Fruit fly (Drosophila melanogaster) whole organism, embryonic: ENCODE measurements around the gene nmo.

Source experiments
- Ada2b ChIP-seq: fragments of 200-800 bp; sonication (Bioruptor generic); IDR thresholded peaks from 2 replicates; pipeline ENCODE4 v1.3.6; 2022; ENCODE audit warnings: missing biosample characterization, missing genetic modification characterization
- Asciz ChIP-seq: fragments of 200-800 bp; sonication (Bioruptor generic); optimal IDR thresholded peaks from 2 replicates; lab custom pipeline; 2017; ENCODE audit warnings: missing biosample characterization, mild to moderate bottlenecking, missing genetic modification characterization, missing genetic modification reagents
- Bgb ChIP-seq: fragments of 200-800 bp; sonication (Bioruptor generic); IDR thresholded peaks from 2 replicates; pipeline ENCODE4 v1.3.6; 2022; ENCODE audit warnings: missing biosample characterization, missing genetic modification characterization; ENCODE audit not compliant: partially characterized antibody
- CG11093 ChIP-seq: fragments of 200-800 bp; sonication (Bioruptor generic); IDR thresholded peaks from 3 replicates; pipeline ENCODE4 v1.3.6; 2022; ENCODE audit warnings: missing biosample characterization, missing genetic modification characterization
- CG14667 ChIP-seq: fragments of 200-800 bp; sonication (Bioruptor generic); IDR thresholded peaks from 2 replicates; pipeline ENCODE4 v1.3.6; 2022; ENCODE audit warnings: missing biosample characterization, missing genetic modification characterization
- CG14860 ChIP-seq: fragments of 200-800 bp; sonication (Bioruptor generic); IDR thresholded peaks from 3 replicates; pipeline ENCODE4 v1.3.6; 2022; ENCODE audit warnings: missing biosample characterization, missing genetic modification characterization; ENCODE audit not compliant: partially characterized antibody
- CG15073 ChIP-seq: fragments of 200-800 bp; sonication (Bioruptor generic); optimal IDR thresholded peaks from 2 replicates; lab custom pipeline; 2016; ENCODE audit warnings: missing biosample characterization, missing genetic modification characterization
- CG1602 ChIP-seq: fragments of 200-800 bp; sonication (Bioruptor generic); optimal IDR thresholded peaks from 3 replicates; lab custom pipeline; 2016; ENCODE audit warnings: missing biosample characterization, missing genetic modification characterization
- CG1832 ChIP-seq: fragments of 200-800 bp; sonication (Bioruptor generic); optimal IDR thresholded peaks from 2 replicates; lab custom pipeline; 2017; ENCODE audit warnings: missing biosample characterization, mild to moderate bottlenecking, missing genetic modification characterization, inconsistent platforms
- CG2889 ChIP-seq: fragments of 200-800 bp; sonication (Bioruptor generic); IDR thresholded peaks from 3 replicates; pipeline ENCODE4 v1.3.6; 2022; ENCODE audit warnings: missing biosample characterization, missing genetic modification characterization
- CG30020 ChIP-seq: fragments of 200-800 bp; optimal IDR thresholded peaks from 2 replicates; lab custom pipeline; 2019; ENCODE audit warnings: missing biosample characterization, mild to moderate bottlenecking, missing genetic modification characterization, moderate library complexity
- CG3163 ChIP-seq: fragments of 200-800 bp; sonication (Bioruptor generic); optimal IDR thresholded peaks from 3 replicates; lab custom pipeline; 2016; ENCODE audit warnings: missing biosample characterization, missing genetic modification characterization
- CG4617 ChIP-seq: fragments of 200-800 bp; sonication (Bioruptor generic); optimal IDR thresholded peaks from 3 replicates; lab custom pipeline; 2016; ENCODE audit warnings: missing biosample characterization, missing genetic modification characterization, borderline replicate concordance
- CG5245 ChIP-seq: fragments of 200-800 bp; sonication (Bioruptor generic); optimal IDR thresholded peaks from 3 replicates; lab custom pipeline; 2016; ENCODE audit warnings: missing biosample characterization, missing genetic modification characterization
- CG7271 ChIP-seq: fragments of 200-800 bp; sonication (Bioruptor generic); optimal IDR thresholded peaks from 2 replicates; lab custom pipeline; 2018; ENCODE audit warnings: missing biosample characterization, mild to moderate bottlenecking, missing genetic modification characterization, moderate library complexity
- CG8359 ChIP-seq: fragments of 200-800 bp; sonication (Bioruptor generic); optimal IDR thresholded peaks from 2 replicates; lab custom pipeline; 2017; ENCODE audit warnings: missing biosample characterization, mild to moderate bottlenecking, missing genetic modification characterization, borderline replicate concordance
- CoRest ChIP-seq: fragments of 200-800 bp; sonication (Bioruptor generic); optimal IDR thresholded peaks from 3 replicates; lab custom pipeline; 2018; ENCODE audit warnings: missing biosample characterization, mild to moderate bottlenecking, missing genetic modification characterization, moderate library complexity
- CrebB ChIP-seq: fragments of 200-800 bp; sonication (Bioruptor generic); optimal IDR thresholded peaks from 3 replicates; lab custom pipeline; 2018; ENCODE audit warnings: missing biosample characterization, mild to moderate bottlenecking, missing genetic modification characterization
- D ChIP-seq, 2 experiments: fragments of 200-800 bp in 1 of 2; fragments of >200 bp in 1 of 2; sonication (Bioruptor generic) in 1 of 2; optimal IDR thresholded peaks; 2 replicates in 1 of 2; 3 replicates in 1 of 2; lab custom pipeline; 2017; ENCODE audit warnings: mild to moderate bottlenecking in 1 of 2, missing biosample characterization in 1 of 2, missing genetic modification characterization in 1 of 2, missing genetic modification reagents in 1 of 2
- Dek ChIP-seq: fragments of 200-800 bp; sonication (Bioruptor generic); optimal IDR thresholded peaks from 3 replicates; lab custom pipeline; 2019; ENCODE audit warnings: missing biosample characterization, mild to moderate bottlenecking, missing genetic modification characterization, moderate library complexity
- Dip2 ChIP-seq: fragments of 200-800 bp; sonication (Bioruptor generic); IDR thresholded peaks from 2 replicates; pipeline ENCODE4 v1.3.6; 2022; ENCODE audit warnings: missing biosample characterization, missing genetic modification characterization
- Dip3 ChIP-seq: fragments of 200-800 bp; sonication (Bioruptor generic); optimal IDR thresholded peaks from 3 replicates; lab custom pipeline; 2016; ENCODE audit warnings: missing biosample characterization, missing genetic modification characterization
- Dll ChIP-seq: fragments of 200-800 bp; sonication (Bioruptor generic); IDR thresholded peaks from 4 replicates; pipeline ENCODE4 v1.3.6; 2022; ENCODE audit warnings: missing biosample characterization, missing genetic modification characterization; ENCODE audit not compliant: partially characterized antibody
- Doc3 ChIP-seq: fragments of 200-800 bp; sonication (Bioruptor generic); IDR thresholded peaks from 3 replicates; pipeline ENCODE4 v1.3.6; 2022; ENCODE audit warnings: missing biosample characterization, missing genetic modification characterization; ENCODE audit not compliant: partially characterized antibody
- Drgx ChIP-seq: fragments of 200-800 bp; sonication (Bioruptor generic); IDR thresholded peaks from 2 replicates; pipeline ENCODE4 v1.3.6; 2022; ENCODE audit warnings: missing biosample characterization, missing genetic modification characterization
- Meics ChIP-seq: fragments of 200-800 bp; sonication (Bioruptor generic); optimal IDR thresholded peaks from 2 replicates; lab custom pipeline; 2017; ENCODE audit warnings: missing biosample characterization, mild to moderate bottlenecking, missing genetic modification characterization
- Myb ChIP-seq: fragments of 200-800 bp; sonication (Bioruptor generic); optimal IDR thresholded peaks from 2 replicates; lab custom pipeline; 2016; ENCODE audit warnings: missing biosample characterization, missing genetic modification characterization
- Taf1 ChIP-seq: fragments of 200-800 bp; sonication (Bioruptor generic); IDR thresholded peaks from 2 replicates; pipeline ENCODE4 v1.3.6; 2022; ENCODE audit warnings: missing biosample characterization, missing genetic modification characterization
- Trl ChIP-seq, 3 experiments: fragments of >200 bp in 2 of 3; fragments of 200-800 bp in 1 of 3; sonication (Bioruptor generic) in 1 of 3; optimal IDR thresholded peaks; 2 replicates in 1 of 3; 3 replicates in 2 of 3; lab custom pipeline; 2016 to 2017; ENCODE audit warnings: missing biosample characterization in 1 of 3, missing genetic modification characterization in 1 of 3
- btn ChIP-seq: fragments of 200-800 bp; sonication (Bioruptor generic); optimal IDR thresholded peaks from 2 replicates; lab custom pipeline; 2016; ENCODE audit warnings: missing biosample characterization, missing genetic modification characterization
- crp ChIP-seq, 2 experiments: fragments of 200-800 bp; sonication (Bioruptor generic); optimal IDR thresholded peaks; 2 replicates in 1 of 2; 3 replicates in 1 of 2; lab custom pipeline; 2017; ENCODE audit warnings: missing biosample characterization in 2 of 2, missing genetic modification characterization in 2 of 2, mild to moderate bottlenecking in 1 of 2, moderate library complexity in 1 of 2
- dm ChIP-seq: fragments of 200-800 bp; sonication (Bioruptor generic); optimal IDR thresholded peaks from 3 replicates; lab custom pipeline; 2016; ENCODE audit warnings: missing biosample characterization, missing genetic modification characterization
- eyg ChIP-seq: fragments of 200-800 bp; sonication (Bioruptor generic); optimal IDR thresholded peaks from 3 replicates; lab custom pipeline; 2016; ENCODE audit warnings: missing biosample characterization, missing genetic modification characterization
- fd3F ChIP-seq: fragments of 200-800 bp; sonication (Bioruptor generic); optimal IDR thresholded peaks from 2 replicates; lab custom pipeline; 2018; ENCODE audit warnings: missing biosample characterization, mild to moderate bottlenecking, missing genetic modification characterization, moderate library complexity
- fru ChIP-seq: fragments of >200 bp; optimal IDR thresholded peaks from 2 replicates; lab custom pipeline; 2017
- h ChIP-seq: fragments of >200 bp; optimal IDR thresholded peaks from 2 replicates; lab custom pipeline; 2017
- jigr1 ChIP-seq: fragments of 200-800 bp; sonication (Bioruptor generic); IDR thresholded peaks from 3 replicates; pipeline ENCODE4 v1.3.6; 2022; ENCODE audit warnings: missing biosample characterization, missing genetic modification characterization
- kah ChIP-seq: fragments of 200-800 bp; sonication (Bioruptor generic); optimal IDR thresholded peaks from 2 replicates; lab custom pipeline; 2018; ENCODE audit warnings: missing biosample characterization, mild to moderate bottlenecking, missing genetic modification characterization
- klu ChIP-seq: fragments of 200-800 bp; sonication (Bioruptor generic); IDR thresholded peaks from 2 replicates; pipeline ENCODE4 v1.3.6; 2022; ENCODE audit warnings: missing biosample characterization, missing genetic modification characterization
- mld ChIP-seq: fragments of 200-800 bp; sonication (Bioruptor generic); IDR thresholded peaks from 3 replicates; pipeline ENCODE4 v1.3.6; 2022; ENCODE audit warnings: missing biosample characterization, missing genetic modification characterization; ENCODE audit not compliant: partially characterized antibody
- oc ChIP-seq: fragments of 200-800 bp; sonication (Bioruptor generic); optimal IDR thresholded peaks from 2 replicates; lab custom pipeline; 2018; ENCODE audit warnings: missing biosample characterization, mild to moderate bottlenecking, missing genetic modification characterization, moderate library complexity
- pan ChIP-seq, 4 experiments: fragments of >200 bp in 3 of 4; fragments of 200-800 bp in 1 of 4; sonication (Bioruptor generic) in 1 of 4; optimal IDR thresholded peaks in 3 of 4; IDR thresholded peaks in 1 of 4; 2 replicates each; pipeline versions ENCODE4 v1.3.6 to Lab custom; 2017 to 2022; ENCODE audit warnings: missing biosample characterization in 2 of 4, missing genetic modification characterization in 2 of 4, mixed read lengths in 1 of 4
- shn ChIP-seq: fragments of 200-800 bp; sonication (Bioruptor generic); optimal IDR thresholded peaks from 3 replicates; lab custom pipeline; 2016; ENCODE audit warnings: missing biosample characterization, missing genetic modification characterization
- slou ChIP-seq: fragments of 200-800 bp; sonication (Bioruptor generic); optimal IDR thresholded peaks from 3 replicates; lab custom pipeline; 2016; ENCODE audit warnings: missing biosample characterization, missing genetic modification characterization
- sna ChIP-seq: fragments of 200-800 bp; sonication (Bioruptor generic); IDR thresholded peaks from 2 replicates; pipeline ENCODE4 v1.3.6; 2022; ENCODE audit warnings: missing biosample characterization, missing genetic modification characterization; ENCODE audit not compliant: partially characterized antibody
- tap ChIP-seq: fragments of 200-800 bp; optimal IDR thresholded peaks from 3 replicates; lab custom pipeline; 2019; ENCODE audit warnings: missing biosample characterization, mild to moderate bottlenecking, missing genetic modification characterization, moderate library complexity
- tin ChIP-seq: fragments of 200-800 bp; sonication (Bioruptor generic); optimal IDR thresholded peaks from 3 replicates; lab custom pipeline; 2016; ENCODE audit warnings: missing biosample characterization, missing genetic modification characterization
- tx ChIP-seq: fragments of 200-800 bp; sonication (Bioruptor generic); optimal IDR thresholded peaks from 2 replicates; lab custom pipeline; 2016; ENCODE audit warnings: missing biosample characterization, missing genetic modification characterization

nmo gene

dm6 chr3L:8058190-8058997 is 79.5 kb downstream of the nmo start, which contains the start of gene bip1 (continued):
- no peak for TF ChIP-seq CG14667 (GFP tag; lab: Robert Waterston, UW)
- peak; percentile 30 for TF ChIP-seq CrebB (tag; lab: Kevin White, UChicago)
- no peak for TF ChIP-seq CG2889 (GFP tag; lab: Robert Waterston, UW)
- no peak for TF ChIP-seq fd3F (GFP tag; lab: Kevin White, UChicago)
- no peak for TF ChIP-seq h (lab: Kevin White, UChicago)
- TF ChIP-seq Drgx: no peak
- no peak for TF ChIP-seq dm (GFP tag; lab: Kevin White, UChicago)
- peak; percentile 28 for TF ChIP-seq Meics
- no peak for TF ChIP-seq CG1832
- TF ChIP-seq Dip3: no peak
- no peak for TF ChIP-seq Dll
- no peak for TF ChIP-seq D (optimal IDR thresholded peaks at IDR 0.05; lab: Kevin White, UChicago)
- peak; percentile 20 for TF ChIP-seq D (GFP tag; optimal IDR thresholded peaks at IDR 0.05; lab: Kevin White, UChicago)
- TF ChIP-seq CG14860: no peak
- TF ChIP-seq CG4617 (GFP tag; lab: Kevin White, UChicago): no peak
- no peak for TF ChIP-seq crp (GFP tag; optimal IDR thresholded peaks at IDR 0.05; lab: Kevin White, UChicago)
- no peak for TF ChIP-seq fru (lab: Kevin White, UChicago)
- peak; percentile 18 to 24 for TF ChIP-seq Trl (optimal IDR thresholded peaks at IDR 0.05; lab: Kevin White, UChicago)
- no peak for TF ChIP-seq Trl (GFP tag; optimal IDR thresholded peaks at IDR 0.05; lab: Kevin White, UChicago)
- TF ChIP-seq Doc3 (GFP tag; lab: Robert Waterston, UW): no peak
- no peak for TF ChIP-seq Myb (GFP tag; lab: Kevin White, UChicago)
- TF ChIP-seq tin (GFP tag; lab: Kevin White, UChicago): no peak
- TF ChIP-seq btn (GFP tag; lab: Kevin White, UChicago): no peak
- TF ChIP-seq sna (GFP tag; lab: Robert Waterston, UW): no peak
- no peak for TF ChIP-seq slou (GFP tag; lab: Kevin White, UChicago)
- no peak for TF ChIP-seq Taf1 (GFP tag; lab: Robert Waterston, UW)
- no peak for TF ChIP-seq Asciz (GFP tag; lab: Kevin White, UChicago)
- TF ChIP-seq CG30020: no peak
- no peak for TF ChIP-seq jigr1 (GFP tag; lab: Robert Waterston, UW)
- TF ChIP-seq CoRest (tag; lab: Kevin White, UChicago): no peak
- TF ChIP-seq CG8359: no peak
- TF ChIP-seq eyg (GFP tag; lab: Kevin White, UChicago): no peak
- TF ChIP-seq Dek (tag; lab: Kevin White, UChicago): peak; percentile 32
- TF ChIP-seq Dip2 (GFP tag; lab: Robert Waterston, UW): no peak
- no peak for TF ChIP-seq Ada2b (GFP tag; lab: Robert Waterston, UW)
- no peak for TF ChIP-seq CG7271 (tag; lab: Kevin White, UChicago)
- TF ChIP-seq mld (GFP tag; lab: Robert Waterston, UW): no peak
- TF ChIP-seq klu (GFP tag; lab: Robert Waterston, UW): no peak
- no peak; the same call in 1 of the 2 replicates for TF ChIP-seq Bgb (GFP tag; lab: Robert Waterston, UW)
- TF ChIP-seq pan (optimal IDR thresholded peaks at IDR 0.05; lab: Kevin White, UChicago): no peak
- TF ChIP-seq pan (GFP tag; optimal IDR thresholded peaks at IDR 0.05 in 1 of 2, IDR thresholded peaks at IDR 0.05 in 1 of 2): peak in 1 of 2 experiments; percentile 18
- TF ChIP-seq tap (tag; lab: Kevin White, UChicago): no peak
- TF ChIP-seq tx: no peak
- no peak for TF ChIP-seq CG15073 (GFP tag; lab: Kevin White, UChicago)
- no peak for TF ChIP-seq kah (GFP tag; lab: Kevin White, UChicago)
- no peak for TF ChIP-seq CG5245 (GFP tag; lab: Kevin White, UChicago)
- TF ChIP-seq CG3163 (GFP tag; lab: Kevin White, UChicago): no peak
- TF ChIP-seq CG11093: no peak
- no peak for TF ChIP-seq CG1602 (GFP tag; lab: Kevin White, UChicago)
- TF ChIP-seq oc (tag; lab: Kevin White, UChicago): no peak
- no peak for TF ChIP-seq shn (GFP tag; lab: Kevin White, UChicago)
